Worm (Caenorhabditis elegans) whole organism, L4 larva: ENCODE results near the gene K09C4.5.

Source experiments
- F49E8.2 ChIP-seq: sonication (generic microtip); optimal IDR thresholded peaks from 2 replicates; lab custom pipeline; 2016; ENCODE audit warnings: missing compliant biosample characterization, mild to moderate bottlenecking, missing genetic modification characterization, borderline replicate concordance
- ZK337.2 ChIP-seq: fragments of 200-800 bp; sonication (Bioruptor generic); IDR thresholded peaks from 2 replicates; pipeline ENCODE4 v1.3.6; 2022; ENCODE audit warnings: missing genetic modification reagents, missing genetic modification characterization, missing compliant biosample characterization
- aha-1 ChIP-seq: fragments of 150-350 bp; peaks from one replicate; lab custom pipeline; 2014; ENCODE audit warnings: missing biosample characterization, missing genetic modification characterization
- ama-1 ChIP-seq: fragments of 150-350 bp; optimal IDR thresholded peaks from 2 replicates; lab custom pipeline; 2014; ENCODE audit warnings: inconsistent platforms, mixed read lengths
- egl-43 ChIP-seq: fragments of 200-800 bp; sonication (Bioruptor generic); IDR thresholded peaks from 2 replicates; pipeline ENCODE4 v1.3.6; 2022; ENCODE audit warnings: missing genetic modification reagents, missing genetic modification characterization, missing compliant biosample characterization
- lsy-2 ChIP-seq, 2 experiments: fragments of 150-350 bp in 1 of 2; sonication (generic microtip) in 1 of 2; optimal IDR thresholded peaks; 2 replicates each; lab custom pipeline; 2014 to 2017; ENCODE audit warnings: missing biosample characterization in 2 of 2, missing genetic modification characterization in 2 of 2
- nhr-237 ChIP-seq: sonication (generic microtip); optimal IDR thresholded peaks from 2 replicates; lab custom pipeline; 2017; ENCODE audit warnings: missing biosample characterization, missing genetic modification characterization
- nhr-6 ChIP-seq: fragments of 150-350 bp; optimal IDR thresholded peaks from 2 replicates; lab custom pipeline; 2014; ENCODE audit warnings: missing biosample characterization, missing genetic modification characterization
- pha-4 ChIP-seq, 2 experiments: fragments of 150-350 bp in 1 of 2; fragments of 200-800 bp in 1 of 2; sonication (Bioruptor generic) in 1 of 2; IDR thresholded peaks in 1 of 2; optimal IDR thresholded peaks in 1 of 2; 2 replicates each; pipeline versions ENCODE4 v1.3.6 to Lab custom; 2014 to 2022; ENCODE audit warnings: missing genetic modification characterization in 2 of 2, missing genetic modification reagents in 2 of 2, missing biosample characterization in 1 of 2, missing compliant biosample characterization in 1 of 2
- pqm-1 ChIP-seq: sonication (generic microtip); optimal IDR thresholded peaks from 2 replicates; lab custom pipeline; 2017; ENCODE audit warnings: missing biosample characterization, missing genetic modification characterization

DNA sequence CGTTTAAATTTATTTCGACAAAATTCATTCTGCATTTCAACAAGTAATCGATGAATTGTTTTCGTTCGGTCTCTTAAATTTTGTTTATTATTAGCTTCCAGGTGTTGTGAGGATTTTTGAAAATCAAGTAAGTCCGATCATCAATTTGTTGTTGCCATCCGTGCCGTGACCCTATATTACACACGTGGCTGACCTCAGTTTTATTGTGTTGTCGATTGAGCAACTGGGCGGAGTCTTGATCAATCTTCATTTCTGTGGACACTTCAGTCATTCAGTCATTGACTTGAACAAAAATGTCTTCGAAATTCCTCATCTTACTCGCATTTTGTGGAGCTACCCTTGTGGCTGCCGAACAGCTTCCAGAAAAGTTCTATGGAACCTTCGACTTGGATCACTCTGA lies 21.9 kb upstream of the K09C4.5 start, which contains the start of gene lbp-2:
- TF ChIP-seq lsy-2 (tag; optimal IDR thresholded peaks at IDR 0.05; lab: Kevin White, UChicago) (no peak), egl-43 (GFP tag; lab: Robert Waterston, UW) (no peak), nhr-237 (tag; lab: Kevin White, UChicago) (no peak), F49E8.2 (tag; lab: Kevin White, UChicago) (no peak), pha-4 (GFP tag; IDR thresholded peaks at IDR 0.05; lab: Robert Waterston, UW) (no peak), pha-4 (tag; optimal IDR thresholded peaks at IDR 0.05; lab: Kevin White, UChicago) (no peak), pqm-1 (tag; lab: Kevin White, UChicago) (no peak), ama-1 (lab: Kevin White, UChicago) (no peak), aha-1 (tag; lab: Kevin White, UChicago) (no peak), ZK337.2 (GFP tag; lab: Robert Waterston, UW) (no peak), nhr-6 (tag; lab: Kevin White, UChicago) (no peak)
